Fruit fly (Drosophila melanogaster) Kc167 (cell line): ENCODE data around the gene PCNA2.

Experiments used
- Myc ChIP-seq: fragments of >200 bp; optimal IDR thresholded peaks from 2 replicates; lab custom pipeline; 2017; ENCODE audit warnings: missing external identifiers
- Sin3A ChIP-seq: fragments of >200 bp; optimal IDR thresholded peaks from 2 replicates; lab custom pipeline; 2018; ENCODE audit warnings: missing external identifiers
- h ChIP-seq: fragments of >200 bp; optimal IDR thresholded peaks from 3 replicates; lab custom pipeline; 2018; ENCODE audit warnings: missing external identifiers
- insv ChIP-seq: fragments of >200 bp; optimal IDR thresholded peaks from 3 replicates; lab custom pipeline; 2018; ENCODE audit warnings: missing external identifiers
- psq ChIP-seq: fragments of >200 bp; optimal IDR thresholded peaks from 2 replicates; lab custom pipeline; 2017; ENCODE audit warnings: missing external identifiers
- ttk ChIP-seq: sonication (Bioruptor generic); optimal IDR thresholded peaks from 2 replicates; lab custom pipeline; 2017; ENCODE audit warnings: missing external identifiers

PCNA2 gene

dm6 chr2L:19583926-19584392, at the start of gene PCNA2, which contains the start of gene CG10366:
Gene PCNA2 (minus strand): TSS chr2L:19583990.
Gene CG10366 (plus strand): TSS chr2L:19584235.
- no peak for TF ChIP-seq psq
- no peak for TF ChIP-seq ttk (lab: Kevin White, UChicago)
- TF ChIP-seq Sin3A (lab: Kevin White, UChicago), result no peak
- no peak for TF ChIP-seq h (lab: Kevin White, UChicago)
- no peak for TF ChIP-seq Myc (lab: Kevin White, UChicago)
- no peak for TF ChIP-seq insv (lab: Kevin White, UChicago)

dm6 chr2L:19628002-19628401, 44.2 kb upstream of the PCNA2 start:
- TF ChIP-seq ttk (lab: Kevin White, UChicago) (no peak), Sin3A (lab: Kevin White, UChicago) (no peak), psq (no peak), h (lab: Kevin White, UChicago) (no peak), Myc (lab: Kevin White, UChicago) (no peak), insv (lab: Kevin White, UChicago) (no peak)

dm6 chr2L:19606318-19606717, 22.5 kb upstream of the PCNA2 start, which contains the start of gene CG46244:
Gene CG46244 (plus strand): TSS chr2L:19606569.
- TF ChIP-seq ttk (lab: Kevin White, UChicago), result no peak

dm6 chr2L:19605365-19605921, 21.7 kb upstream of the PCNA2 start:
- TF ChIP-seq Myc (lab: Kevin White, UChicago) (no peak), insv (lab: Kevin White, UChicago) (no peak), h (lab: Kevin White, UChicago) (no peak), Sin3A (lab: Kevin White, UChicago) (no peak), psq (no peak), ttk (lab: Kevin White, UChicago) (no peak)

- no peak for TF ChIP-seq ttk (lab: Kevin White, UChicago)
These were observed 10.3 kb upstream of the PCNA2 start for dm6 chr2L:19594102-19594501.

- no peak for TF ChIP-seq ttk (lab: Kevin White, UChicago)
- no peak for TF ChIP-seq psq
- no peak for TF ChIP-seq Sin3A (lab: Kevin White, UChicago)
- TF ChIP-seq insv (lab: Kevin White, UChicago), result no peak
- TF ChIP-seq h (lab: Kevin White, UChicago), result no peak
- no peak for TF ChIP-seq Myc (lab: Kevin White, UChicago)
These were observed 6.8 kb upstream of the PCNA2 start for dm6 chr2L:19590629-19591028.

- TF ChIP-seq Myc (lab: Kevin White, UChicago) (no peak), insv (lab: Kevin White, UChicago) (no peak)
These were observed 5.1 kb upstream of the PCNA2 start for dm6 chr2L:19588924-19589323.

- TF ChIP-seq insv (lab: Kevin White, UChicago), result no peak
- no peak for TF ChIP-seq psq
- TF ChIP-seq Myc (lab: Kevin White, UChicago), result no peak
These were observed 3.5 kb upstream of the PCNA2 start for dm6 chr2L:19587334-19587659.

dm6 chr2L:19586436-19587333, 2.9 kb upstream of the PCNA2 start, which contains the start of gene Lar:
Gene Lar (plus strand): TSS chr2L:19586623.
- TF ChIP-seq Myc (lab: Kevin White, UChicago) (no peak), Sin3A (lab: Kevin White, UChicago) (no peak), psq (no peak), insv (lab: Kevin White, UChicago) (no peak), ttk (lab: Kevin White, UChicago) (no peak), h (lab: Kevin White, UChicago) (no peak)

dm6 chr2L:19582185-19582584, 1.6 kb downstream of the PCNA2 start, which contains the start of gene Hakai:
Gene Hakai (minus strand): TSS chr2L:19582474.
- TF ChIP-seq insv (lab: Kevin White, UChicago) (no peak), psq (no peak), Myc (lab: Kevin White, UChicago) (no peak), Sin3A (lab: Kevin White, UChicago) (no peak), h (lab: Kevin White, UChicago) (no peak)

dm6 chr2L:19579995-19580578, 3.7 kb downstream of the PCNA2 start, which contains the start of gene Pmvk:
Gene Pmvk (minus strand): TSS chr2L:19580351.
- TF ChIP-seq insv (lab: Kevin White, UChicago) (no peak), ttk (lab: Kevin White, UChicago) (no peak), h (lab: Kevin White, UChicago) (no peak), Myc (lab: Kevin White, UChicago) (no peak), Sin3A (lab: Kevin White, UChicago) (no peak), psq (no peak)

- TF ChIP-seq h (lab: Kevin White, UChicago) (no peak), Myc (lab: Kevin White, UChicago) (no peak), Sin3A (lab: Kevin White, UChicago) (no peak), insv (lab: Kevin White, UChicago) (no peak), ttk (lab: Kevin White, UChicago) (no peak), psq (no peak)
These were observed 6.5 kb downstream of the PCNA2 start, which contains the start of the genes spi and msb1l for dm6 chr2L:19577187-19577765. Gene spi (minus strand): TSS chr2L:19577315. Gene msb1l (plus strand): TSS chr2L:19577701.
